Fruit fly (Drosophila melanogaster) whole organism, embryonic: ENCODE data around the gene eIF4G2.

Experiments
- Blimp-1 ChIP-seq: fragments of 200-800 bp; sonication (Bioruptor generic); optimal IDR thresholded peaks from 3 replicates; lab custom pipeline; 2018; ENCODE audit warnings: missing biosample characterization, missing genetic modification characterization, mild to moderate bottlenecking, moderate library complexity, missing genetic modification reagents
- CG15696 ChIP-seq: fragments of 200-800 bp; sonication (Bioruptor generic); optimal IDR thresholded peaks from 2 replicates; lab custom pipeline; 2019; ENCODE audit warnings: missing biosample characterization, mild to moderate bottlenecking, missing genetic modification characterization, moderate library complexity
- CG7556 ChIP-seq: fragments of 200-800 bp; sonication (Bioruptor generic); optimal IDR thresholded peaks from 2 replicates; lab custom pipeline; 2017; ENCODE audit warnings: missing biosample characterization, mild to moderate bottlenecking, missing genetic modification characterization
- MESR4 ChIP-seq: fragments of 200-800 bp; sonication (Bioruptor generic); optimal IDR thresholded peaks from 2 replicates; lab custom pipeline; 2018; ENCODE audit warnings: missing biosample characterization, mild to moderate bottlenecking, missing genetic modification characterization, moderate library complexity
- bbx ChIP-seq: fragments of 200-800 bp; sonication (Bioruptor generic); IDR thresholded peaks from 2 replicates; pipeline ENCODE4 v1.3.6; 2022; ENCODE audit warnings: missing biosample characterization, missing genetic modification characterization; ENCODE audit not compliant: partially characterized antibody
- br ChIP-seq: fragments of >200 bp; optimal IDR thresholded peaks from 2 replicates; lab custom pipeline; 2017
- dysf ChIP-seq: fragments of 200-800 bp; sonication (Bioruptor generic); IDR thresholded peaks from 3 replicates; pipeline ENCODE4 v1.3.6; 2022; ENCODE audit warnings: missing biosample characterization, missing genetic modification characterization
- exex ChIP-seq: fragments of 200-800 bp; sonication (Bioruptor generic); optimal IDR thresholded peaks from 4 replicates; lab custom pipeline; 2018; ENCODE audit warnings: missing biosample characterization, mild to moderate bottlenecking, missing genetic modification characterization, moderate library complexity
- lilli ChIP-seq: fragments of 200-800 bp; sonication (Bioruptor generic); optimal IDR thresholded peaks from 3 replicates; lab custom pipeline; 2016; ENCODE audit warnings: missing biosample characterization, missing genetic modification characterization
- row ChIP-seq: fragments of 200-800 bp; sonication (Bioruptor generic); IDR thresholded peaks from 3 replicates; pipeline ENCODE4 v1.3.6; 2022; ENCODE audit warnings: missing biosample characterization, missing genetic modification characterization
- unpg ChIP-seq: fragments of 200-800 bp; sonication (Bioruptor generic); optimal IDR thresholded peaks from 3 replicates; lab custom pipeline; 2018; ENCODE audit warnings: missing biosample characterization, mild to moderate bottlenecking, missing genetic modification characterization, moderate library complexity

dm6 chr3R:23790483-23791175 is 28.4 kb downstream of the eIF4G2 start:
- TF ChIP-seq bbx (GFP tag; lab: Robert Waterston, UW): no peak
- peak; percentile 64 for TF ChIP-seq row (GFP tag; lab: Robert Waterston, UW)
- TF ChIP-seq dysf (GFP tag; lab: Robert Waterston, UW): no peak
- TF ChIP-seq CG15696 (tag; lab: Kevin White, UChicago): peak; percentile 43
- no peak for TF ChIP-seq CG7556
- no peak for TF ChIP-seq lilli (GFP tag; lab: Kevin White, UChicago)
- no peak for TF ChIP-seq unpg (GFP tag; lab: Kevin White, UChicago)
- no peak for TF ChIP-seq br (lab: Kevin White, UChicago)
- peak; percentile 56 for TF ChIP-seq Blimp-1 (GFP tag; lab: Kevin White, UChicago)
- TF ChIP-seq exex (tag; lab: Kevin White, UChicago): no peak
- no peak for TF ChIP-seq MESR4 (GFP tag; lab: Kevin White, UChicago)
